Fruit fly (Drosophila melanogaster): Measurements from ENCODE around the gene CG32110.

Gene CG32110

dm6 chr3L:12831290-12831952, 22.9 kb downstream of the CG32110 start (continued):
- peak; percentile 46 for TF ChIP-seq Hsf (GFP tag; optimal IDR thresholded peaks at IDR 0.05)
- peak; percentile 10 for TF ChIP-seq tin (GFP tag; optimal IDR thresholded peaks at IDR 0.05)
- no peak for TF ChIP-seq Fer2 (tag; optimal IDR thresholded peaks at IDR 0.05)
- peak; percentile 53 for TF ChIP-seq CG3281 (GFP tag; optimal IDR thresholded peaks at IDR 0.05)
- no peak for TF ChIP-seq CG16779 (GFP tag; IDR thresholded peaks at IDR 0.05)
- peak in 1 of 2 experiments; percentile 79 for TF ChIP-seq Hr51 (GFP tag; optimal IDR thresholded peaks at IDR 0.05)
- TF ChIP-seq HLH54F (GFP tag; optimal IDR thresholded peaks at IDR 0.05), result peak; percentile 61
- TF ChIP-seq Ada2b (GFP tag; IDR thresholded peaks at IDR 0.05), result peak; percentile 66
- peak; percentile 24 for TF ChIP-seq CG2875 (GFP tag; optimal IDR thresholded peaks at IDR 0.05)
- peak; percentile 45 for TF ChIP-seq CG13624 (GFP tag; optimal IDR thresholded peaks at IDR 0.05)
- TF ChIP-seq pum (GFP tag; optimal IDR thresholded peaks at IDR 0.05), result no peak
- TF ChIP-seq CG6854 (GFP tag; optimal IDR thresholded peaks at IDR 0.05), result peak; percentile 19
- peak; percentile 32 for TF ChIP-seq CG8924 (tag; optimal IDR thresholded peaks at IDR 0.05)
- peak; percentile 75 for TF ChIP-seq gem (tag; optimal IDR thresholded peaks at IDR 0.05)
- peak; percentile 12 for TF ChIP-seq gcm2 (GFP tag; optimal IDR thresholded peaks at IDR 0.05)
- TF ChIP-seq CG11093 (GFP tag; IDR thresholded peaks at IDR 0.05), result 0 out of 3 replicates have a peak, but pooled peaks have one; percentile 23
- no peak for TF ChIP-seq CG2199 (GFP tag; IDR thresholded peaks at IDR 0.05)
- TF ChIP-seq CG10431 (GFP tag; optimal IDR thresholded peaks at IDR 0.05), result no peak
- no peak for TF ChIP-seq Doc2 (GFP tag; IDR thresholded peaks at IDR 0.05)
- TF ChIP-seq hb (GFP tag; IDR thresholded peaks at IDR 0.05; ENCODE audit: partially characterized antibody), result no peak
- TF ChIP-seq Hmr (GFP tag; optimal IDR thresholded peaks at IDR 0.05), result peak; percentile 70
- TF ChIP-seq jing (GFP tag; optimal IDR thresholded peaks at IDR 0.05), result peak; percentile 8
- TF ChIP-seq pnt (GFP tag; optimal IDR thresholded peaks at IDR 0.05), result peak; percentile 12
- peak; percentile 60 for TF ChIP-seq Bteb2 (GFP tag; optimal IDR thresholded peaks at IDR 0.05)
- peak; percentile 18 for TF ChIP-seq eyg (GFP tag; optimal IDR thresholded peaks at IDR 0.05)
- TF ChIP-seq ham (GFP tag; IDR thresholded peaks at IDR 0.05), result 0 out of 2 replicates have a peak, but pooled peaks have one; percentile 26
- TF ChIP-seq sisA (GFP tag; IDR thresholded peaks at IDR 0.05), result peak; percentile 52; the same call in 1 of the 2 replicates
- TF ChIP-seq dpn (GFP tag; optimal IDR thresholded peaks at IDR 0.05), result peak; percentile 44 to 51
- no peak for TF ChIP-seq CG1792 (GFP tag; optimal IDR thresholded peaks at IDR 0.05)
- TF ChIP-seq Hr3 (GFP tag; optimal IDR thresholded peaks at IDR 0.05), result peak; percentile 48
- TF ChIP-seq Doc3 (GFP tag; IDR thresholded peaks at IDR 0.05; ENCODE audit: partially characterized antibody), result no peak
- TF ChIP-seq CG13775 (GFP tag; optimal IDR thresholded peaks at IDR 0.05), result peak; percentile 57
- no peak; the same call in 1 of the 2 replicates for TF ChIP-seq CG10366 (GFP tag; IDR thresholded peaks at IDR 0.05)
- peak; percentile 60 for TF ChIP-seq CG17359 (tag; optimal IDR thresholded peaks at IDR 0.05)
- peak; percentile 49 for TF ChIP-seq CG9609 (GFP tag; optimal IDR thresholded peaks at IDR 0.05)
- TF ChIP-seq inv (GFP tag; IDR thresholded peaks at IDR 0.05; ENCODE audit: partially characterized antibody), result no peak
- TF ChIP-seq trh (GFP tag; optimal IDR thresholded peaks at IDR 0.05), result no peak
- TF ChIP-seq luna (GFP tag; optimal IDR thresholded peaks at IDR 0.05), result no peak
- TF ChIP-seq CG14014 (GFP tag; IDR thresholded peaks at IDR 0.05), result 0 out of 2 replicates have a peak, but pooled peaks have one; percentile 13
- TF ChIP-seq CG12769 (tag; optimal IDR thresholded peaks at IDR 0.05), result peak; percentile 29
- peak; percentile 24 for TF ChIP-seq chn (GFP tag; optimal IDR thresholded peaks at IDR 0.05)
- no peak for TF ChIP-seq kay (GFP tag; optimal IDR thresholded peaks at IDR 0.05)
- TF ChIP-seq CHES-1-like (GFP tag; optimal IDR thresholded peaks at IDR 0.05), result peak; percentile 61
- peak; percentile 41 for TF ChIP-seq Side (GFP tag; optimal IDR thresholded peaks at IDR 0.05)
- TF ChIP-seq bsh (GFP tag; optimal IDR thresholded peaks at IDR 0.05), result peak; percentile 46 to 64
- TF ChIP-seq zen2 (GFP tag; IDR thresholded peaks at IDR 0.05; ENCODE audit: partially characterized antibody), result no peak
- peak; percentile 33 for TF ChIP-seq CG17385 (GFP tag; optimal IDR thresholded peaks at IDR 0.05)
- peak; percentile 26 for TF ChIP-seq tio (GFP tag; optimal IDR thresholded peaks at IDR 0.05)
- no peak for TF ChIP-seq disco-r (GFP tag; optimal IDR thresholded peaks at IDR 0.05)

Measured in whole organism, embryonic.